Worm (Caenorhabditis elegans) whole organism, young adult: ENCODE measurements around the gene T15B7.15.

Experiments
- ama-1 ChIP-seq, 3 experiments: fragments of 150-350 bp in 1 of 3; sonication (generic microtip) in 2 of 3; optimal IDR thresholded peaks; 2 replicates each; lab custom pipeline; 2014 to 2018; ENCODE audit warnings: missing biosample characterization in 2 of 3, missing genetic modification characterization in 2 of 3, missing genetic modification reagents in 2 of 3
- snpc-3.4 ChIP-seq: sonication (generic microtip); optimal IDR thresholded peaks from 2 replicates; lab custom pipeline; 2017; ENCODE audit warnings: missing genetic modification characterization, mild to moderate bottlenecking, missing compliant biosample characterization, antibody characterized with exemption, moderate library complexity, missing genotype, missing genetic modification reagents

- TF ChIP-seq snpc-3.4 (tag; lab: Kevin White, UChicago) (no peak), ama-1 (optimal IDR thresholded peaks at IDR 0.05; lab: Kevin White, UChicago) (no peak), ama-1 (GFP tag; optimal IDR thresholded peaks at IDR 0.05; lab: Kevin White, UChicago) (no peak)
Observed at ce11 chrV:6799564-6799963, 38.9 kb downstream of the T15B7.15 start, which contains the start of gene dmsr-9.
